Fruit fly (Drosophila melanogaster) whole organism, embryonic: ENCODE measurements around the gene CG17996.

Experiments used
- B-H1 ChIP-seq: fragments of 200-800 bp; sonication (Bioruptor generic); IDR thresholded peaks from 3 replicates; pipeline ENCODE4 v1.3.6; 2022; ENCODE audit warnings: missing biosample characterization, missing genetic modification characterization
- CG10267 ChIP-seq: fragments of 200-800 bp; sonication (Bioruptor generic); optimal IDR thresholded peaks from 2 replicates; lab custom pipeline; 2018; ENCODE audit warnings: missing biosample characterization, mild to moderate bottlenecking, missing genetic modification characterization, moderate library complexity
- CG11696 ChIP-seq: fragments of 200-800 bp; sonication (Bioruptor generic); IDR thresholded peaks from 2 replicates; pipeline ENCODE4 v1.3.6; 2022; ENCODE audit warnings: missing biosample characterization, missing genetic modification characterization
- CG13624 ChIP-seq: fragments of 200-800 bp; sonication (Bioruptor generic); optimal IDR thresholded peaks from 2 replicates; lab custom pipeline; 2016; ENCODE audit warnings: missing biosample characterization, missing genetic modification characterization
- CG13894 ChIP-seq: fragments of 200-800 bp; sonication (Bioruptor generic); optimal IDR thresholded peaks from 3 replicates; lab custom pipeline; 2018; ENCODE audit warnings: missing biosample characterization, mild to moderate bottlenecking, missing genetic modification characterization, moderate library complexity
- CG14050 ChIP-seq: fragments of 200-800 bp; sonication (Bioruptor generic); IDR thresholded peaks from 3 replicates; pipeline ENCODE4 v1.3.6; 2022; ENCODE audit warnings: missing biosample characterization, missing genetic modification characterization
- CG15514 ChIP-seq: fragments of 200-800 bp; sonication (Bioruptor generic); optimal IDR thresholded peaks from 3 replicates; lab custom pipeline; 2017; ENCODE audit warnings: missing biosample characterization, missing genetic modification characterization, mild to moderate bottlenecking, moderate library complexity, missing genetic modification reagents
- CG1792 ChIP-seq: fragments of 200-800 bp; sonication (Bioruptor generic); optimal IDR thresholded peaks from 2 replicates; lab custom pipeline; 2016; ENCODE audit warnings: missing biosample characterization, missing genetic modification characterization
- CG18599 ChIP-seq: fragments of 200-800 bp; sonication (Bioruptor generic); optimal IDR thresholded peaks from 3 replicates; lab custom pipeline; 2017; ENCODE audit warnings: missing biosample characterization, missing genetic modification characterization, mild to moderate bottlenecking, moderate library complexity, missing genetic modification reagents
- CG2875 ChIP-seq: fragments of 200-800 bp; sonication (Bioruptor generic); optimal IDR thresholded peaks from 2 replicates; lab custom pipeline; 2017; ENCODE audit warnings: missing biosample characterization, mild to moderate bottlenecking, missing genetic modification characterization, missing genetic modification reagents
- CG30020 ChIP-seq: fragments of 200-800 bp; optimal IDR thresholded peaks from 2 replicates; lab custom pipeline; 2019; ENCODE audit warnings: missing biosample characterization, mild to moderate bottlenecking, missing genetic modification characterization, moderate library complexity
- CG30403 ChIP-seq: fragments of 200-800 bp; sonication (Bioruptor generic); optimal IDR thresholded peaks from 3 replicates; lab custom pipeline; 2016; ENCODE audit warnings: missing biosample characterization, missing genetic modification characterization
- CG31388 ChIP-seq: fragments of 200-800 bp; sonication (Bioruptor generic); optimal IDR thresholded peaks from 2 replicates; lab custom pipeline; 2016; ENCODE audit warnings: missing biosample characterization, missing genetic modification characterization
- CG4617 ChIP-seq: fragments of 200-800 bp; sonication (Bioruptor generic); optimal IDR thresholded peaks from 3 replicates; lab custom pipeline; 2016; ENCODE audit warnings: missing biosample characterization, missing genetic modification characterization, borderline replicate concordance
- CG6254 ChIP-seq: fragments of 200-800 bp; sonication (Bioruptor generic); optimal IDR thresholded peaks from 3 replicates; lab custom pipeline; 2017; ENCODE audit warnings: mild to moderate bottlenecking, missing biosample characterization, missing genetic modification reagents, missing genetic modification characterization
- CG7963 ChIP-seq: fragments of 200-800 bp; sonication (Bioruptor generic); IDR thresholded peaks from 3 replicates; pipeline ENCODE4 v1.3.6; 2022; ENCODE audit warnings: missing biosample characterization, missing genetic modification characterization; ENCODE audit not compliant: partially characterized antibody
- CG8388 ChIP-seq: fragments of 200-800 bp; sonication (Bioruptor generic); optimal IDR thresholded peaks from 2 replicates; lab custom pipeline; 2019; ENCODE audit warnings: missing biosample characterization, mild to moderate bottlenecking, missing genetic modification characterization, moderate library complexity
- CG9609 ChIP-seq: fragments of 200-800 bp; sonication (Bioruptor generic); optimal IDR thresholded peaks from 3 replicates; lab custom pipeline; 2016; ENCODE audit warnings: missing biosample characterization, missing genetic modification characterization
- CrebB ChIP-seq: fragments of 200-800 bp; sonication (Bioruptor generic); optimal IDR thresholded peaks from 3 replicates; lab custom pipeline; 2018; ENCODE audit warnings: missing biosample characterization, mild to moderate bottlenecking, missing genetic modification characterization
- D ChIP-seq, 2 experiments: fragments of 200-800 bp in 1 of 2; fragments of >200 bp in 1 of 2; sonication (Bioruptor generic) in 1 of 2; optimal IDR thresholded peaks; 2 replicates in 1 of 2; 3 replicates in 1 of 2; lab custom pipeline; 2017; ENCODE audit warnings: mild to moderate bottlenecking in 1 of 2, missing biosample characterization in 1 of 2, missing genetic modification characterization in 1 of 2, missing genetic modification reagents in 1 of 2
- Drgx ChIP-seq: fragments of 200-800 bp; sonication (Bioruptor generic); IDR thresholded peaks from 2 replicates; pipeline ENCODE4 v1.3.6; 2022; ENCODE audit warnings: missing biosample characterization, missing genetic modification characterization
- E2f2 ChIP-seq: fragments of 200-800 bp; sonication (Bioruptor generic); IDR thresholded peaks from 2 replicates; pipeline ENCODE4 v1.3.6; 2022; ENCODE audit warnings: missing biosample characterization, missing genetic modification characterization
- Fer2 ChIP-seq: fragments of 200-800 bp; sonication (Bioruptor generic); optimal IDR thresholded peaks from 2 replicates; lab custom pipeline; 2018; ENCODE audit warnings: missing biosample characterization, mild to moderate bottlenecking, missing genetic modification characterization, moderate library complexity
- HHEX ChIP-seq: fragments of 200-800 bp; sonication (Bioruptor generic); optimal IDR thresholded peaks from 3 replicates; lab custom pipeline; 2017; ENCODE audit warnings: missing biosample characterization, mild to moderate bottlenecking, missing genetic modification characterization, missing genetic modification reagents
- Hey ChIP-seq: fragments of 200-800 bp; sonication (Bioruptor generic); optimal IDR thresholded peaks from 3 replicates; lab custom pipeline; 2018; ENCODE audit warnings: missing biosample characterization, mild to moderate bottlenecking, missing genetic modification characterization
- Med ChIP-seq: fragments of 200-800 bp; sonication (Bioruptor generic); peaks from one replicate; lab custom pipeline; 2016; ENCODE audit warnings: missing biosample characterization, missing genetic modification characterization, mild to moderate bottlenecking, inconsistent platforms, moderate library complexity
- Side ChIP-seq: fragments of 200-800 bp; sonication (Bioruptor generic); optimal IDR thresholded peaks from 2 replicates; lab custom pipeline; 2016; ENCODE audit warnings: missing biosample characterization, missing genetic modification characterization
- Ssrp ChIP-seq: fragments of 200-800 bp; sonication (Bioruptor generic); optimal IDR thresholded peaks from 2 replicates; lab custom pipeline; 2018; ENCODE audit warnings: missing biosample characterization, mild to moderate bottlenecking, missing genetic modification characterization, moderate library complexity
- ac ChIP-seq: fragments of 200-800 bp; sonication (Bioruptor generic); optimal IDR thresholded peaks from 3 replicates; lab custom pipeline; 2017; ENCODE audit warnings: missing biosample characterization, mild to moderate bottlenecking, missing genetic modification characterization
- bowl ChIP-seq: fragments of 200-800 bp; sonication (Bioruptor generic); IDR thresholded peaks from 2 replicates; pipeline ENCODE4 v1.3.6; 2022; ENCODE audit warnings: missing biosample characterization, missing genetic modification characterization
- cad ChIP-seq: fragments of >200 bp; optimal IDR thresholded peaks from 2 replicates; lab custom pipeline; 2017; ENCODE audit warnings: missing biosample characterization, missing genetic modification characterization
- chn ChIP-seq: fragments of 200-800 bp; sonication (Bioruptor generic); optimal IDR thresholded peaks from 2 replicates; lab custom pipeline; 2016; ENCODE audit warnings: missing biosample characterization, missing genetic modification characterization
- dati ChIP-seq: fragments of 200-800 bp; sonication (Bioruptor generic); IDR thresholded peaks from 2 replicates; pipeline ENCODE4 v1.3.6; 2022; ENCODE audit warnings: missing biosample characterization, missing genetic modification characterization
- dm ChIP-seq: fragments of 200-800 bp; sonication (Bioruptor generic); optimal IDR thresholded peaks from 3 replicates; lab custom pipeline; 2016; ENCODE audit warnings: missing biosample characterization, missing genetic modification characterization
- gfzf ChIP-seq: fragments of 200-800 bp; sonication (Bioruptor generic); optimal IDR thresholded peaks from 2 replicates; lab custom pipeline; 2016; ENCODE audit warnings: missing biosample characterization, mild to moderate bottlenecking, missing genetic modification characterization, moderate library complexity
- grn ChIP-seq: fragments of 200-800 bp; sonication (Bioruptor generic); optimal IDR thresholded peaks from 3 replicates; lab custom pipeline; 2017; ENCODE audit warnings: missing biosample characterization, missing genetic modification characterization
- hbn ChIP-seq: fragments of 200-800 bp; sonication (Bioruptor generic); IDR thresholded peaks from 2 replicates; pipeline ENCODE4 v1.3.6; 2022; ENCODE audit warnings: missing biosample characterization, missing genetic modification characterization; ENCODE audit not compliant: partially characterized antibody
- hkb ChIP-seq, 2 experiments: fragments of 200-800 bp in 1 of 2; fragments of >200 bp in 1 of 2; sonication (Bioruptor generic) in 1 of 2; IDR thresholded peaks in 1 of 2; optimal IDR thresholded peaks in 1 of 2; 2 replicates each; pipeline versions ENCODE4 v1.3.6 to Lab custom; 2017 to 2022; ENCODE audit warnings: missing biosample characterization in 1 of 2, missing genetic modification characterization in 1 of 2
- jigr1 ChIP-seq: fragments of 200-800 bp; sonication (Bioruptor generic); IDR thresholded peaks from 3 replicates; pipeline ENCODE4 v1.3.6; 2022; ENCODE audit warnings: missing biosample characterization, missing genetic modification characterization
- jing ChIP-seq: fragments of 200-800 bp; sonication (Bioruptor generic); optimal IDR thresholded peaks from 2 replicates; lab custom pipeline; 2018; ENCODE audit warnings: missing biosample characterization, mild to moderate bottlenecking, missing genetic modification characterization
- nom ChIP-seq: fragments of 200-800 bp; sonication (Bioruptor generic); optimal IDR thresholded peaks from 2 replicates; lab custom pipeline; 2017; ENCODE audit warnings: missing biosample characterization, missing genetic modification characterization, mild to moderate bottlenecking, moderate library complexity, missing genetic modification reagents
- onecut ChIP-seq: fragments of 200-800 bp; sonication (Bioruptor generic); IDR thresholded peaks from 2 replicates; pipeline ENCODE4 v1.3.6; 2022; ENCODE audit warnings: missing biosample characterization, missing genetic modification characterization
- row ChIP-seq: fragments of 200-800 bp; sonication (Bioruptor generic); IDR thresholded peaks from 3 replicates; pipeline ENCODE4 v1.3.6; 2022; ENCODE audit warnings: missing biosample characterization, missing genetic modification characterization
- sc ChIP-seq, 3 experiments: fragments of >200 bp in 2 of 3; fragments of 200-800 bp in 1 of 3; sonication (Bioruptor generic) in 1 of 3; optimal IDR thresholded peaks; 2 replicates in 2 of 3; 3 replicates in 1 of 3; lab custom pipeline; 2017; ENCODE audit warnings: mild to moderate bottlenecking in 1 of 3, missing biosample characterization in 1 of 3, missing genetic modification characterization in 1 of 3, missing genetic modification reagents in 1 of 3
- sens ChIP-seq: fragments of 200-800 bp; sonication (Bioruptor generic); peaks from one replicate; lab custom pipeline; 2016; ENCODE audit warnings: missing biosample characterization, missing genetic modification characterization
- tgo ChIP-seq: fragments of 200-800 bp; sonication (Bioruptor generic); IDR thresholded peaks from 3 replicates; pipeline ENCODE4 v1.3.6; 2022; ENCODE audit warnings: missing biosample characterization, missing genetic modification characterization
- tll ChIP-seq, 2 experiments: fragments of 200-800 bp in 1 of 2; fragments of >200 bp in 1 of 2; sonication (Bioruptor generic) in 1 of 2; optimal IDR thresholded peaks; 2 replicates each; lab custom pipeline; 2017 to 2019; ENCODE audit warnings: missing biosample characterization in 2 of 2, missing genetic modification characterization in 2 of 2, mild to moderate bottlenecking in 1 of 2, moderate library complexity in 1 of 2
- ttk ChIP-seq: fragments of 200-800 bp; sonication (Bioruptor generic); IDR thresholded peaks from 2 replicates; pipeline ENCODE4 v2.1.2; 2022; ENCODE audit warnings: missing biosample characterization, missing genetic modification characterization

The CG17996 gene

dm6 chr2L:16686412-16687043 is 44.3 kb downstream of the CG17996 start (continued):
- no peak for TF ChIP-seq CG6254
- TF ChIP-seq CG8388 (GFP tag; lab: Kevin White, UChicago) = no peak
- TF ChIP-seq CG15514 (GFP tag; lab: Kevin White, UChicago) = no peak
- no peak for TF ChIP-seq Ssrp
- no peak for TF ChIP-seq Fer2 (tag; lab: Kevin White, UChicago)
- no peak for TF ChIP-seq CG30403 (GFP tag; lab: Kevin White, UChicago)
- no peak for TF ChIP-seq dati
- TF ChIP-seq grn (GFP tag; lab: Kevin White, UChicago) = no peak
- peak; percentile 76 for TF ChIP-seq Med (GFP tag; lab: Kevin White, UChicago)
- no peak for TF ChIP-seq jing (GFP tag; lab: Kevin White, UChicago)
- TF ChIP-seq CG9609 (GFP tag; lab: Kevin White, UChicago) = no peak
- no peak for TF ChIP-seq CG10267 (tag; lab: Kevin White, UChicago)
- no peak for TF ChIP-seq bowl (GFP tag; lab: Robert Waterston, UW)
- TF ChIP-seq sc (optimal IDR thresholded peaks at IDR 0.05; lab: Kevin White, UChicago) = no peak
- no peak for TF ChIP-seq sc (GFP tag; optimal IDR thresholded peaks at IDR 0.05; lab: Kevin White, UChicago)
- no peak for TF ChIP-seq hbn (GFP tag; lab: Robert Waterston, UW)
- no peak for TF ChIP-seq CG14050
- no peak for TF ChIP-seq ttk (GFP tag; lab: Robert Waterston, UW)
- TF ChIP-seq CG30020 (tag; lab: Kevin White, UChicago) = no peak
- TF ChIP-seq hkb (optimal IDR thresholded peaks at IDR 0.05; lab: Kevin White, UChicago) = no peak
- no peak for TF ChIP-seq hkb (GFP tag; IDR thresholded peaks at IDR 0.05; lab: Robert Waterston, UW)
- no peak for TF ChIP-seq B-H1 (GFP tag; lab: Robert Waterston, UW)
- peak; percentile 60 for TF ChIP-seq cad
- TF ChIP-seq CG4617 = no peak
- TF ChIP-seq row (GFP tag; lab: Robert Waterston, UW) = 0 out of 3 replicates have a peak, but pooled peaks have one; percentile 8
- no peak for TF ChIP-seq chn (GFP tag; lab: Kevin White, UChicago)
- TF ChIP-seq dm (GFP tag; lab: Kevin White, UChicago) = no peak
- no peak for TF ChIP-seq gfzf (GFP tag; lab: Kevin White, UChicago)
- no peak for TF ChIP-seq CG13894 (tag; lab: Kevin White, UChicago)
- TF ChIP-seq tll (GFP tag; optimal IDR thresholded peaks at IDR 0.05; lab: Kevin White, UChicago) = no peak
- TF ChIP-seq onecut = no peak
- TF ChIP-seq CG1792 (GFP tag; lab: Kevin White, UChicago) = no peak
- peak; percentile 37; the same call in 1 of the 2 replicates for TF ChIP-seq Drgx (GFP tag; lab: Robert Waterston, UW)
- TF ChIP-seq ac (GFP tag; lab: Kevin White, UChicago) = no peak
- TF ChIP-seq jigr1 (GFP tag; lab: Robert Waterston, UW) = no peak
- peak; percentile 7 for TF ChIP-seq sens (GFP tag; lab: Kevin White, UChicago)
- no peak for TF ChIP-seq CG13624 (GFP tag; lab: Kevin White, UChicago)
- TF ChIP-seq CG7963 (GFP tag; lab: Robert Waterston, UW) = no peak
- TF ChIP-seq CG18599 (GFP tag; lab: Kevin White, UChicago) = no peak
- TF ChIP-seq nom (GFP tag; lab: Kevin White, UChicago) = peak; percentile 93
- TF ChIP-seq Side (GFP tag; lab: Kevin White, UChicago) = no peak
- TF ChIP-seq D (optimal IDR thresholded peaks at IDR 0.05; lab: Kevin White, UChicago) = no peak
- no peak for TF ChIP-seq D (GFP tag; optimal IDR thresholded peaks at IDR 0.05; lab: Kevin White, UChicago)
- no peak for TF ChIP-seq Hey
- TF ChIP-seq HHEX (GFP tag; lab: Kevin White, UChicago) = no peak
- no peak for TF ChIP-seq CG11696 (GFP tag; lab: Robert Waterston, UW)
- TF ChIP-seq CrebB (tag; lab: Kevin White, UChicago) = no peak
- TF ChIP-seq CG31388 (GFP tag; lab: Kevin White, UChicago) = no peak
- TF ChIP-seq CG2875 (GFP tag; lab: Kevin White, UChicago) = no peak
- TF ChIP-seq tgo (GFP tag; lab: Robert Waterston, UW) = no peak
- no peak for TF ChIP-seq E2f2 (GFP tag; lab: Robert Waterston, UW)
